Fruit fly (Drosophila melanogaster) whole organism, wandering third instar larva: ENCODE measurements around the gene Phf5a.

Source experiments
- GATAd ChIP-seq: sonication (Bioruptor generic); optimal IDR thresholded peaks from 2 replicates; lab custom pipeline; 2016; ENCODE audit warnings: missing biosample characterization, missing genetic modification characterization
- Mio ChIP-seq: sonication (Bioruptor generic); optimal IDR thresholded peaks from 2 replicates; lab custom pipeline; 2016; ENCODE audit warnings: missing biosample characterization, missing genetic modification characterization
- Myc ChIP-seq: fragments of >200 bp; optimal IDR thresholded peaks from 2 replicates; lab custom pipeline; 2017
- foxo ChIP-seq, 2 experiments: fragments of 200-800 bp; sonication (Bioruptor generic); optimal IDR thresholded peaks; 2 replicates in 1 of 2; 3 replicates in 1 of 2; lab custom pipeline; 2016 to 2017; ENCODE audit warnings: missing biosample characterization in 2 of 2, missing genetic modification characterization in 2 of 2
- h ChIP-seq: fragments of 200-800 bp; sonication (Bioruptor generic); optimal IDR thresholded peaks from 3 replicates; lab custom pipeline; 2016; ENCODE audit warnings: missing biosample characterization, mild to moderate bottlenecking, missing genetic modification characterization
- lola ChIP-seq: fragments of >200 bp; optimal IDR thresholded peaks from 2 replicates; lab custom pipeline; 2017; ENCODE audit warnings: missing biosample characterization, missing genetic modification characterization
- pan ChIP-seq: fragments of >200 bp; optimal IDR thresholded peaks from 2 replicates; lab custom pipeline; 2017

- TF ChIP-seq GATAd (GFP tag; lab: Kevin White, UChicago) (peak; percentile 59), h (peak; percentile 85), lola (GFP tag; lab: Kevin White, UChicago) (no peak), pan (lab: Kevin White, UChicago) (no peak), Myc (peak; percentile 58), Mio (GFP tag; lab: Kevin White, UChicago) (peak; percentile 65), foxo (GFP tag; optimal IDR thresholded peaks at IDR 0.05; lab: Kevin White, UChicago) (peak; percentile 30 to 86)
Measured at dm6 chr2L:6480212-6480994, 10.2 kb downstream of the Phf5a start, which contains the start of the genes Sec61alpha and Daxx.
